Worm (Caenorhabditis elegans) whole organism, late embryonic: Measurements from ENCODE around the gene Y47D7A.13.

Experiments used
- K02D7.2 ChIP-seq: sonication (generic microtip); optimal IDR thresholded peaks from 2 replicates; lab custom pipeline; 2017; ENCODE audit warnings: mild to moderate bottlenecking, missing genetic modification characterization, missing compliant biosample characterization
- T23F11.4 ChIP-seq: fragments of 200-800 bp; sonication (Bioruptor generic); optimal IDR thresholded peaks from 2 replicates; lab custom pipeline; 2018; ENCODE audit warnings: mild to moderate bottlenecking, missing genetic modification characterization, missing compliant biosample characterization
- ahr-1 ChIP-seq: sonication (generic microtip); optimal IDR thresholded peaks from 2 replicates; lab custom pipeline; 2016; ENCODE audit warnings: missing genetic modification characterization, missing compliant biosample characterization
- ama-1 ChIP-seq: fragments of 150-350 bp; optimal IDR thresholded peaks from 2 replicates; lab custom pipeline; 2014
- ceh-14 ChIP-seq: sonication (generic microtip); optimal IDR thresholded peaks from 2 replicates; lab custom pipeline; 2016; ENCODE audit warnings: missing genotype, missing genetic modification characterization, missing compliant biosample characterization
- ceh-18 ChIP-seq: sonication (generic microtip); optimal IDR thresholded peaks from 2 replicates; lab custom pipeline; 2016; ENCODE audit warnings: missing genetic modification characterization, missing compliant biosample characterization
- ceh-2 ChIP-seq: sonication (generic microtip); optimal IDR thresholded peaks from 2 replicates; lab custom pipeline; 2016; ENCODE audit warnings: missing genotype, missing genetic modification characterization, missing compliant biosample characterization
- ceh-24 ChIP-seq: sonication (generic microtip); optimal IDR thresholded peaks from 2 replicates; lab custom pipeline; 2016; ENCODE audit warnings: mild to moderate bottlenecking, missing genetic modification characterization, missing compliant biosample characterization
- ceh-30 ChIP-seq: fragments of 150-350 bp; optimal IDR thresholded peaks from 2 replicates; lab custom pipeline; 2014; ENCODE audit warnings: missing biosample characterization, missing genetic modification characterization
- ceh-48 ChIP-seq: sonication (generic microtip); optimal IDR thresholded peaks from 2 replicates; lab custom pipeline; 2016; ENCODE audit warnings: missing genetic modification characterization, inconsistent platforms, missing compliant biosample characterization
- ceh-6 ChIP-seq: fragments of 200-800 bp; sonication (Bioruptor generic); optimal IDR thresholded peaks from 2 replicates; lab custom pipeline; 2018; ENCODE audit warnings: mild to moderate bottlenecking, missing genetic modification characterization, missing compliant biosample characterization
- ceh-9 ChIP-seq: sonication (generic microtip); optimal IDR thresholded peaks from 2 replicates; lab custom pipeline; 2016; ENCODE audit warnings: mild to moderate bottlenecking, missing genetic modification characterization, inconsistent platforms, missing compliant biosample characterization
- che-1 ChIP-seq: sonication (generic microtip); optimal IDR thresholded peaks from 2 replicates; lab custom pipeline; 2016; ENCODE audit warnings: mild to moderate bottlenecking, missing genetic modification characterization, missing compliant biosample characterization
- elt-2 ChIP-seq: sonication (generic microtip); optimal IDR thresholded peaks from 2 replicates; lab custom pipeline; 2016; ENCODE audit warnings: missing genetic modification reagents, missing genetic modification characterization, missing compliant biosample characterization
- elt-4 ChIP-seq: sonication (generic microtip); optimal IDR thresholded peaks from 2 replicates; lab custom pipeline; 2016; ENCODE audit warnings: missing genetic modification characterization, missing compliant biosample characterization
- gmeb-2 ChIP-seq: sonication (generic microtip); optimal IDR thresholded peaks from 2 replicates; lab custom pipeline; 2016; ENCODE audit warnings: missing genetic modification characterization, inconsistent platforms, missing compliant biosample characterization
- hlh-13 ChIP-seq: fragments of 200-800 bp; sonication (Bioruptor generic); optimal IDR thresholded peaks from 2 replicates; lab custom pipeline; 2018; ENCODE audit warnings: mild to moderate bottlenecking, missing genetic modification characterization, missing compliant biosample characterization
- hlh-8 ChIP-seq: sonication (generic microtip); optimal IDR thresholded peaks from 2 replicates; lab custom pipeline; 2016; ENCODE audit warnings: missing genotype, missing genetic modification characterization, missing compliant biosample characterization
- lin-11 ChIP-seq: fragments of 200-800 bp; sonication (Bioruptor generic); optimal IDR thresholded peaks from 2 replicates; lab custom pipeline; 2018; ENCODE audit warnings: mild to moderate bottlenecking, missing genetic modification characterization, missing compliant biosample characterization
- nhr-232 ChIP-seq: sonication (generic microtip); optimal IDR thresholded peaks from 2 replicates; lab custom pipeline; 2016; ENCODE audit warnings: missing genetic modification characterization, missing compliant biosample characterization
- pat-9 ChIP-seq: fragments of 200-800 bp; sonication (Bioruptor generic); optimal IDR thresholded peaks from 2 replicates; lab custom pipeline; 2018; ENCODE audit warnings: mild to moderate bottlenecking, missing genetic modification characterization, moderate library complexity, missing compliant biosample characterization
- rnt-1 ChIP-seq: sonication (generic microtip); optimal IDR thresholded peaks from 2 replicates; lab custom pipeline; 2016; ENCODE audit warnings: missing genetic modification characterization, missing compliant biosample characterization
- sdc-2 ChIP-seq: sonication (generic microtip); optimal IDR thresholded peaks from 2 replicates; lab custom pipeline; 2016; ENCODE audit warnings: missing genotype, missing genetic modification characterization, missing compliant biosample characterization
- sox-2 ChIP-seq: fragments of 200-800 bp; sonication (Bioruptor generic); IDR thresholded peaks from 2 replicates; pipeline ENCODE4 v1.3.6; 2022; ENCODE audit warnings: missing genetic modification reagents, missing genetic modification characterization, missing compliant biosample characterization
- sox-4 ChIP-seq: sonication (generic microtip); optimal IDR thresholded peaks from 2 replicates; lab custom pipeline; 2017; ENCODE audit warnings: mild to moderate bottlenecking, missing genetic modification characterization, inconsistent platforms, missing compliant biosample characterization
- tbx-2 ChIP-seq: sonication (generic microtip); optimal IDR thresholded peaks from 2 replicates; lab custom pipeline; 2016; ENCODE audit warnings: missing genetic modification characterization, missing compliant biosample characterization
- ttx-3 ChIP-seq: sonication (generic microtip); optimal IDR thresholded peaks from 2 replicates; lab custom pipeline; 2016; ENCODE audit warnings: missing genetic modification reagents, missing genetic modification characterization, missing compliant biosample characterization
- unc-86 ChIP-seq: sonication (generic microtip); optimal IDR thresholded peaks from 2 replicates; lab custom pipeline; 2016; ENCODE audit warnings: missing genetic modification characterization, missing compliant biosample characterization
- ztf-16 ChIP-seq: sonication (generic microtip); optimal IDR thresholded peaks from 2 replicates; lab custom pipeline; 2017; ENCODE audit warnings: missing genetic modification characterization, missing compliant biosample characterization

The Y47D7A.13 gene

ce11 chrV:4423860-4424401 is 11.8 kb downstream of the Y47D7A.13 start, which contains the start of the genes Y47D7A.9 and Y47D7A.19:
Gene Y47D7A.9 (minus strand): TSS chrV:4423960.
Gene Y47D7A.19 (plus strand): TSS chrV:4424351.
- no peak for TF ChIP-seq T23F11.4 (GFP tag; lab: Kevin White, UChicago)
- TF ChIP-seq hlh-8 (tag; lab: Kevin White, UChicago), result no peak
- no peak for TF ChIP-seq che-1
- no peak for TF ChIP-seq ceh-14 (tag; lab: Kevin White, UChicago)
- TF ChIP-seq, all 69 proteins: peak for 0

ce11 chrV:4423087-4423486 is 12.6 kb downstream of the Y47D7A.13 start:
- TF ChIP-seq ama-1 (no peak), T23F11.4 (GFP tag; lab: Kevin White, UChicago) (no peak), hlh-13 (GFP tag; lab: Kevin White, UChicago) (no peak), gmeb-2 (tag; lab: Kevin White, UChicago) (no peak), rnt-1 (tag; lab: Kevin White, UChicago) (no peak)
- TF ChIP-seq, all 69 proteins: peak for 0

ce11 chrV:4422127-4422526 is 13.6 kb downstream of the Y47D7A.13 start, which contains the start of gene skr-7:
Gene skr-7 (plus strand): TSS chrV:4422427.
- no peak for TF ChIP-seq tbx-2 (tag; lab: Kevin White, UChicago)

ce11 chrV:4421475-4421874 is 14.3 kb downstream of the Y47D7A.13 start, which contains the start of gene skr-14:
Gene skr-14 (minus strand): TSS chrV:4421575.
- no peak for TF ChIP-seq K02D7.2
- TF ChIP-seq elt-2 (tag; lab: Kevin White, UChicago), result no peak
- TF ChIP-seq nhr-232 (tag; lab: Kevin White, UChicago), result no peak
- no peak for TF ChIP-seq gmeb-2 (tag; lab: Kevin White, UChicago)
- TF ChIP-seq pat-9, result no peak
- TF ChIP-seq sox-2, result no peak
- no peak for TF ChIP-seq ceh-18
- no peak for TF ChIP-seq sox-4 (tag; lab: Kevin White, UChicago)
- TF ChIP-seq unc-86, result no peak

ce11 chrV:4419767-4420322 is 15.9 kb downstream of the Y47D7A.13 start, which contains the start of the genes Y47D7A.7 and Y47D7A.2:
Gene Y47D7A.7 (minus strand): TSS chrV:4419867.
Gene Y47D7A.2 (plus strand): TSS chrV:4420272.
- TF ChIP-seq tbx-2 (tag; lab: Kevin White, UChicago), result no peak
- no peak for TF ChIP-seq K02D7.2
- no peak for TF ChIP-seq ceh-30 (tag; lab: Kevin White, UChicago)
- no peak for TF ChIP-seq lin-11 (tag; lab: Kevin White, UChicago)
- no peak for TF ChIP-seq ceh-48 (tag; lab: Kevin White, UChicago)
- no peak for TF ChIP-seq ceh-24 (tag; lab: Kevin White, UChicago)
- TF ChIP-seq ceh-2 (tag; lab: Kevin White, UChicago), result no peak
- TF ChIP-seq sdc-2, result no peak
- TF ChIP-seq gmeb-2 (tag; lab: Kevin White, UChicago), result no peak
- no peak for TF ChIP-seq elt-4
- TF ChIP-seq, all 69 proteins: peak for 0

- TF ChIP-seq gmeb-2 (tag; lab: Kevin White, UChicago), result no peak
- TF ChIP-seq tbx-2 (tag; lab: Kevin White, UChicago), result no peak
- TF ChIP-seq ztf-16 (tag; lab: Kevin White, UChicago), result no peak
- no peak for TF ChIP-seq ttx-3 (tag; lab: Kevin White, UChicago)
- TF ChIP-seq ceh-6 (GFP tag; lab: Kevin White, UChicago), result no peak
- TF ChIP-seq sox-4 (tag; lab: Kevin White, UChicago), result no peak
- no peak for TF ChIP-seq ceh-9 (tag; lab: Kevin White, UChicago)
- no peak for TF ChIP-seq ahr-1
- TF ChIP-seq, all 69 proteins: peak for 0
Observed at ce11 chrV:4418116-4418515, 17.6 kb downstream of the Y47D7A.13 start, which contains the start of gene Y47D7A.6. Gene Y47D7A.6 (minus strand): TSS chrV:4418216.
